Worm (Caenorhabditis elegans): ENCODE results near the gene F09E5.7.

F09E5.7 gene

DNA sequence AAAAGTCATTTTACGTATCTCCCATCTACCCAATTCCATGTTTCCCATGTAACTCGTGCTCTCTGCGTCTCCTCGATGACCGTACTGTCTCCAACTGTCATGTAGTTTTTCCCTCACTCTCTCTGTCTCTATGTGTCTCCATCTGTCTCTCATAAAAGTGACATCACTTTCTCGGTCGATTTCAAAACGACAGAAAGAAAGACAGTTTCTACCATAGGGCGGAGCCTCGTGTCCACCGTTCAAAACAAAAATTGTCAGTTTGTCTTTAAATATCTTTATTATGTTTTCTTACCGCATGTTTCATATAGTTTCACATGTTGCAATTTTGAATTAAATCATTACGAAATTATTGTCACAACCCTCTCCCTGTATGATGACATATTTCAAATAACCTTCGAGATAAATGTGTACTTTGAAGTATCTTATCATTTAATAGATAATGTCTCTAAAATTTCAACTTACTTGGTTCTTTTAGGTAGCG, 21.7 kb upstream of the F09E5.7 start (continued):
- TF ChIP-seq fkh-8 (tag; optimal IDR thresholded peaks at IDR 0.05): peak; percentile 49
- peak; percentile 79 for TF ChIP-seq C16A3.4 (tag; optimal IDR thresholded peaks at IDR 0.05)
- no peak for TF ChIP-seq sox-4 (tag; optimal IDR thresholded peaks at IDR 0.05)
- peak; percentile 75 for TF ChIP-seq nhr-237 (tag; optimal IDR thresholded peaks at IDR 0.05)
- no peak for TF ChIP-seq nhr-12 (tag; optimal IDR thresholded peaks at IDR 0.05)
- peak; percentile 73 for TF ChIP-seq lin-13 (GFP tag; optimal IDR thresholded peaks at IDR 0.05)
- TF ChIP-seq nhr-20 (tag; optimal IDR thresholded peaks at IDR 0.05): peak; percentile 95
- peak; percentile 79 for TF ChIP-seq irx-1 (tag; optimal IDR thresholded peaks at IDR 0.05)
- peak; percentile 96 for TF ChIP-seq nhr-71 (tag; optimal IDR thresholded peaks at IDR 0.05)
- peak; percentile 56 for TF ChIP-seq pax-3 (tag; optimal IDR thresholded peaks at IDR 0.05)
- TF ChIP-seq ztf-4 (tag; optimal IDR thresholded peaks at IDR 0.05): peak; percentile 53
- no peak for TF ChIP-seq nhr-28 (tag; optimal IDR thresholded peaks at IDR 0.05)
- peak; percentile 100 for TF ChIP-seq nhr-85 (tag)
- TF ChIP-seq tbx-2 (tag; optimal IDR thresholded peaks at IDR 0.05): peak; percentile 83
- peak; percentile 22 for TF ChIP-seq lin-39 (tag; optimal IDR thresholded peaks at IDR 0.05)
- TF ChIP-seq aha-1 (tag; optimal IDR thresholded peaks at IDR 0.05): no peak
- TF ChIP-seq ceh-90 (tag; optimal IDR thresholded peaks at IDR 0.05): no peak
- TF ChIP-seq efl-3 (GFP tag; optimal IDR thresholded peaks at IDR 0.05): no peak
- peak; percentile 49; the same call in 1 of the 2 replicates for TF ChIP-seq mab-9 (GFP tag; IDR thresholded peaks at IDR 0.05)
- peak; percentile 82 for TF ChIP-seq fos-1 (tag; optimal IDR thresholded peaks at IDR 0.05)
- TF ChIP-seq lin-15B (tag; optimal IDR thresholded peaks at IDR 0.05): no peak
- TF ChIP-seq lsy-2 (tag; optimal IDR thresholded peaks at IDR 0.05): peak; percentile 75 to 87
- TF ChIP-seq blmp-1 (tag; optimal IDR thresholded peaks at IDR 0.05): peak; percentile 94
- TF ChIP-seq grh-1 (GFP tag; IDR thresholded peaks at IDR 0.05): peak; percentile 79
- no peak for TF ChIP-seq Y116A8C.19 (tag; optimal IDR thresholded peaks at IDR 0.05; ENCODE audit: borderline replicate concordance)
- no peak for TF ChIP-seq fkh-4 (tag; optimal IDR thresholded peaks at IDR 0.05; ENCODE audit: borderline replicate concordance)
- TF ChIP-seq pag-3 (tag; optimal IDR thresholded peaks at IDR 0.05; ENCODE audit: borderline replicate concordance, insufficient read depth): no peak
- peak; percentile 89 for TF ChIP-seq elt-2 (tag; optimal IDR thresholded peaks at IDR 0.05)
- TF ChIP-seq unc-98 (GFP tag; IDR thresholded peaks at IDR 0.05): no peak
- TF ChIP-seq mdl-1 (tag; optimal IDR thresholded peaks at IDR 0.05): peak in 1 of 2 experiments; percentile 87
- TF ChIP-seq jun-1 (tag; optimal IDR thresholded peaks at IDR 0.05): peak; percentile 83
- TF ChIP-seq mef-2 (tag; optimal IDR thresholded peaks at IDR 0.05): no peak

DNA sequence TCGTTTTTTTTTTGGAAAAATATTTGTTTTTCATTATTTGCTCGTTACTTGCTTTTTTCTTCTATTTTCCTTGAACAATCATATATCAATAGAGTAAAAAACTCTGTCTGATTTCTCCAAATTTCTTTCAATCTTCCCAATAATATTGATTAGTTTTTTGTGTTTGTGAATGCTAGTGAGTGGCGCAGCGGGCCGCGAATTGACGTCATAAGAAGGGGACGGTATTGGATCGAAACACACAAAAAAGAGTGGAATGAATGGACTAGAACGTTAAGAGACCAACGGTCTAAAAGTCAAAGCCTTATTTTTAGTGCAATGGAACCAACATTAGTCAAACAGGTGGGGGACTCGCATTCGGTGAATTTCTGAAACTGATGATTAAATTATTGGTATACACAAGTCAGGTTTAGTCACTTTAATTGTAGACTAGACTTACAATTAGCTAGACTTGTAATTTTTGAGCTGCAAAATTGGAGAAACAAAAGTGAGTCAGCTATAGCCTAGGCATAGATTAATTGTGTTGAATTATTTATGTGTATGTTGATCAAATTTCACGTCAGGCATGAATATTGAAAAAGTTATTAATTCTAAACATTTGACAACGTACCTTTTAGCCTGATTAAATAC, 20.1 kb upstream of the F09E5.7 start:
- peak; percentile 14 for TF ChIP-seq lin-14 (GFP tag; optimal IDR thresholded peaks at IDR 0.05)
- TF ChIP-seq mab-9 (GFP tag; IDR thresholded peaks at IDR 0.05): no peak
- no peak for TF ChIP-seq tlp-1 (tag; optimal IDR thresholded peaks at IDR 0.05)
- TF ChIP-seq blmp-1 (tag; optimal IDR thresholded peaks at IDR 0.05): peak; percentile 61
- TF ChIP-seq fkh-8 (tag; optimal IDR thresholded peaks at IDR 0.05): peak; percentile 23
- peak; percentile 3 for TF ChIP-seq fos-1 (tag; optimal IDR thresholded peaks at IDR 0.05)
- no peak for TF ChIP-seq lin-13 (GFP tag; optimal IDR thresholded peaks at IDR 0.05)
- TF ChIP-seq C16A3.4 (tag; optimal IDR thresholded peaks at IDR 0.05): no peak
- no peak for TF ChIP-seq C04F5.9 (tag; optimal IDR thresholded peaks at IDR 0.05)
- TF ChIP-seq nhr-47 (tag; optimal IDR thresholded peaks at IDR 0.05): peak; percentile 15
- no peak for TF ChIP-seq efl-3 (GFP tag; optimal IDR thresholded peaks at IDR 0.05)
- TF ChIP-seq ces-1 (GFP tag; optimal IDR thresholded peaks at IDR 0.05): no peak
- peak; percentile 36 for TF ChIP-seq mep-1 (tag; optimal IDR thresholded peaks at IDR 0.05)
- no peak for TF ChIP-seq hlh-4 (tag; optimal IDR thresholded peaks at IDR 0.05)
- TF ChIP-seq nhr-77 (tag; optimal IDR thresholded peaks at IDR 0.05): peak; percentile 10
- no peak for TF ChIP-seq nhr-20 (tag; optimal IDR thresholded peaks at IDR 0.05)
- TF ChIP-seq snpc-4 (tag; optimal IDR thresholded peaks at IDR 0.05): no peak
- TF ChIP-seq nhr-19 (GFP tag; conservative IDR thresholded peaks at IDR 0.05): no peak
- TF ChIP-seq nhr-90 (tag; optimal IDR thresholded peaks at IDR 0.05; ENCODE audit: poor library complexity): no peak
- TF ChIP-seq vab-15 (tag; optimal IDR thresholded peaks at IDR 0.05): no peak
- TF ChIP-seq unc-30 (tag; optimal IDR thresholded peaks at IDR 0.05): no peak
- no peak for TF ChIP-seq sptf-1 (tag; optimal IDR thresholded peaks at IDR 0.05)
- TF ChIP-seq nhr-71 (tag; optimal IDR thresholded peaks at IDR 0.05): peak; percentile 29
- TF ChIP-seq ztf-11 (tag; optimal IDR thresholded peaks at IDR 0.05): no peak
- TF ChIP-seq nhr-84 (tag; optimal IDR thresholded peaks at IDR 0.05): no peak
